Fruit fly (Drosophila melanogaster) whole organism, embryonic: Measurements from ENCODE around the gene Obp99d.
A peak's percentile ranks its signal among the peaks of the same experiment; 100 is the strongest.

ENCODE experiments used
- CG2120 ChIP-seq: fragments of 200-800 bp; sonication (Bioruptor generic); optimal IDR thresholded peaks from 3 replicates; lab custom pipeline; 2016; ENCODE audit warnings: missing biosample characterization, missing genetic modification characterization
- CG32532 ChIP-seq: fragments of 200-800 bp; sonication (Bioruptor generic); IDR thresholded peaks from 2 replicates; pipeline ENCODE4 v1.3.6; 2022; ENCODE audit warnings: missing biosample characterization, missing genetic modification characterization
- Drgx ChIP-seq: fragments of 200-800 bp; sonication (Bioruptor generic); IDR thresholded peaks from 2 replicates; pipeline ENCODE4 v1.3.6; 2022; ENCODE audit warnings: missing biosample characterization, missing genetic modification characterization
- HLH3B ChIP-seq: fragments of 200-800 bp; sonication (Bioruptor generic); IDR thresholded peaks from 2 replicates; pipeline ENCODE4 v1.3.6; 2022; ENCODE audit warnings: missing biosample characterization, missing genetic modification characterization
- Rx ChIP-seq: fragments of 200-800 bp; sonication (Bioruptor generic); IDR thresholded peaks from 2 replicates; pipeline ENCODE4 v1.3.6; 2022; ENCODE audit warnings: missing biosample characterization, missing genetic modification characterization
- crol ChIP-seq: fragments of 200-800 bp; sonication (Bioruptor generic); IDR thresholded peaks from 2 replicates; pipeline ENCODE4 v1.3.6; 2022; ENCODE audit warnings: missing biosample characterization, missing genetic modification characterization
- gem ChIP-seq: fragments of 200-800 bp; sonication (Bioruptor generic); optimal IDR thresholded peaks from 2 replicates; lab custom pipeline; 2019; ENCODE audit warnings: missing biosample characterization, mild to moderate bottlenecking, missing genetic modification characterization, moderate library complexity
- lab ChIP-seq: fragments of 200-800 bp; sonication (Bioruptor generic); optimal IDR thresholded peaks from 3 replicates; lab custom pipeline; 2017; ENCODE audit warnings: missing biosample characterization, missing genetic modification characterization, mild to moderate bottlenecking, moderate library complexity, missing genetic modification reagents
- luna ChIP-seq: fragments of 200-800 bp; sonication (Bioruptor generic); optimal IDR thresholded peaks from 2 replicates; lab custom pipeline; 2016; ENCODE audit warnings: missing biosample characterization, missing genetic modification characterization
- row ChIP-seq: fragments of 200-800 bp; sonication (Bioruptor generic); IDR thresholded peaks from 3 replicates; pipeline ENCODE4 v1.3.6; 2022; ENCODE audit warnings: missing biosample characterization, missing genetic modification characterization
- slbo ChIP-seq: fragments of 200-800 bp; sonication (Bioruptor generic); IDR thresholded peaks from 2 replicates; pipeline ENCODE4 v1.3.6; 2022; ENCODE audit warnings: missing biosample characterization, missing genetic modification characterization
- trh ChIP-seq: fragments of 200-800 bp; sonication (Bioruptor generic); optimal IDR thresholded peaks from 2 replicates; lab custom pipeline; 2016; ENCODE audit warnings: missing biosample characterization, missing genetic modification characterization

The Obp99d gene

dm6 chr3R:29763804-29764203, 49.5 kb downstream of the Obp99d start:
- TF ChIP-seq gem (tag; lab: Kevin White, UChicago) (peak; percentile 24), lab (GFP tag; lab: Kevin White, UChicago) (no peak), row (GFP tag; lab: Robert Waterston, UW) (0 out of 3 replicates have a peak, but pooled peaks have one; percentile 11), Drgx (GFP tag; lab: Robert Waterston, UW) (peak; percentile 6; the same call in 1 of the 2 replicates), luna (GFP tag; lab: Kevin White, UChicago) (no peak), slbo (GFP tag; lab: Robert Waterston, UW) (peak; percentile 55; the same call in 1 of the 2 replicates), Rx (GFP tag; lab: Robert Waterston, UW) (0 out of 2 replicates have a peak, but pooled peaks have one; percentile 3), crol (GFP tag; lab: Robert Waterston, UW) (0 out of 2 replicates have a peak, but pooled peaks have one; percentile 21), HLH3B (0 out of 2 replicates have a peak, but pooled peaks have one; percentile 28), CG32532 (GFP tag; lab: Robert Waterston, UW) (peak; percentile 39; the same call in 1 of the 2 replicates), CG2120 (GFP tag; lab: Kevin White, UChicago) (peak; percentile 18), trh (GFP tag; lab: Kevin White, UChicago) (no peak)
